Fruit fly (Drosophila melanogaster): ENCODE data around the gene CG5116.
A peak's percentile ranks its signal among the peaks of the same experiment; 100 is the strongest.

The CG5116 gene

DNA sequence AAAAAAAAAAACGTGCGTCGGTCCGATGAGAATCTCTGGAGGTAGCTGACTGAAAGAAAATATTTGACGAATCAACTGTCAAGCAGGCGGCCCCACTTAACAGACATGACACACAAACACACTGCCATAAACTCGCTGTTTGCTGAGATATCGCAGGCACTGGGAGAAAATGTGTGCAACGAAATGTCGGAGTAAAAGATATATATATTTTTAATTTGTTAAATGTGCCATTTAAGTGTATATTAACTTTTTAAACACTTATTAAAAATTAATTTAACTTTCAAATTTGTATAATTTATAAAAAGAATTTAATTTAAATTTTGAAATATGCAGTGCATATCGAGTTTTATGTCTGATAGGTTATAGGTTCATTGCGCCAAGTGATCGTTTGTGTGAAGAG, 6.2 kb downstream of the CG5116 start:
- TF ChIP-seq CG12659 (GFP tag; optimal IDR thresholded peaks at IDR 0.05) (no peak), cg (GFP tag; optimal IDR thresholded peaks at IDR 0.05) (no peak), pros (GFP tag; optimal IDR thresholded peaks at IDR 0.05) (no peak), Antp (GFP tag; optimal IDR thresholded peaks at IDR 0.05) (no peak), nau (GFP tag; optimal IDR thresholded peaks at IDR 0.05) (no peak), CG18262 (tag; optimal IDR thresholded peaks at IDR 0.05) (peak; percentile 78), CG8765 (GFP tag; IDR thresholded peaks at IDR 0.05) (no peak), dm (GFP tag; optimal IDR thresholded peaks at IDR 0.05) (no peak), CG6654 (GFP tag; optimal IDR thresholded peaks at IDR 0.05) (peak; percentile 7), CG2712 (tag; optimal IDR thresholded peaks at IDR 0.05) (peak; percentile 85), Kr (GFP tag; optimal IDR thresholded peaks at IDR 0.05) (no peak), gsb (GFP tag; IDR thresholded peaks at IDR 0.05) (no peak), yki (optimal IDR thresholded peaks at IDR 0.05) (no peak), slbo (GFP tag; IDR thresholded peaks at IDR 0.05) (peak; percentile 24; the same call in 1 of the 2 replicates), CG12942 (GFP tag; optimal IDR thresholded peaks at IDR 0.05) (no peak), Atf-2 (GFP tag; optimal IDR thresholded peaks at IDR 0.05) (no peak), Nf-YC (tag; optimal IDR thresholded peaks at IDR 0.05) (peak; percentile 39), CG1233 (GFP tag; optimal IDR thresholded peaks at IDR 0.05) (peak; percentile 8), CG12219 (GFP tag; optimal IDR thresholded peaks at IDR 0.05) (no peak), CG3163 (GFP tag; optimal IDR thresholded peaks at IDR 0.05) (no peak), CG11560 (tag; IDR thresholded peaks at IDR 0.05) (0 out of 3 replicates have a peak, but pooled peaks have one; percentile 12), Sox102F (GFP tag; optimal IDR thresholded peaks at IDR 0.05) (peak; percentile 56), CG10366 (GFP tag; IDR thresholded peaks at IDR 0.05) (no peak), E2f1 (GFP tag; IDR thresholded peaks at IDR 0.05) (peak; percentile 45; the same call in 1 of the 2 replicates), NC2β (GFP tag; optimal IDR thresholded peaks at IDR 0.05) (no peak), Camta (GFP tag; optimal IDR thresholded peaks at IDR 0.05) (no peak), usp (GFP tag; optimal IDR thresholded peaks at IDR 0.05) (no peak), ranshi (GFP tag; IDR thresholded peaks at IDR 0.05) (peak; percentile 63), CG5245 (GFP tag; optimal IDR thresholded peaks at IDR 0.05) (peak; percentile 63), CG11696 (GFP tag; IDR thresholded peaks at IDR 0.05) (0 out of 2 replicates have a peak, but pooled peaks have one; percentile 15), CG33557 (GFP tag; optimal IDR thresholded peaks at IDR 0.05) (no peak), CG7372 (GFP tag; IDR thresholded peaks at IDR 0.05) (0 out of 2 replicates have a peak, but pooled peaks have one; percentile 9), pita (GFP tag; optimal IDR thresholded peaks at IDR 0.05) (no peak), Scr (GFP tag; IDR thresholded peaks at IDR 0.05; ENCODE audit: partially characterized antibody) (no peak), inv (GFP tag; IDR thresholded peaks at IDR 0.05; ENCODE audit: partially characterized antibody) (no peak), CHES-1-like (GFP tag; optimal IDR thresholded peaks at IDR 0.05) (no peak), Meics (GFP tag; optimal IDR thresholded peaks at IDR 0.05) (peak; percentile 28), crol (GFP tag; IDR thresholded peaks at IDR 0.05) (no peak), Nf-YB (GFP tag; optimal IDR thresholded peaks at IDR 0.05) (peak; percentile 22), D19A (tag; optimal IDR thresholded peaks at IDR 0.05) (peak; percentile 69), seq (GFP tag; IDR thresholded peaks at IDR 0.05) (no peak), Side (GFP tag; optimal IDR thresholded peaks at IDR 0.05) (no peak), CG15514 (GFP tag; optimal IDR thresholded peaks at IDR 0.05) (peak; percentile 57), Blimp-1 (GFP tag; optimal IDR thresholded peaks at IDR 0.05) (peak; percentile 77), CG1603 (tag; optimal IDR thresholded peaks at IDR 0.05) (peak; percentile 23), sens-2 (GFP tag; IDR thresholded peaks at IDR 0.05) (no peak), CG11247 (GFP tag; IDR thresholded peaks at IDR 0.05) (peak; percentile 60), CG17829 (tag; optimal IDR thresholded peaks at IDR 0.05) (peak; percentile 77), CG10274 (GFP tag; optimal IDR thresholded peaks at IDR 0.05) (no peak), Ssrp (tag; optimal IDR thresholded peaks at IDR 0.05) (peak; percentile 61), CG1529 (GFP tag; optimal IDR thresholded peaks at IDR 0.05) (no peak), her (GFP tag; optimal IDR thresholded peaks at IDR 0.05) (no peak)

Data from whole organism, embryonic.